Worm (Caenorhabditis elegans): Measurements from ENCODE around the gene pst-2.

- TF ChIP-seq flt-1 (GFP tag; IDR thresholded peaks at IDR 0.05) (no peak), ama-1 (optimal IDR thresholded peaks at IDR 0.05) (no peak), hnd-1 (tag; optimal IDR thresholded peaks at IDR 0.05) (no peak), tbx-11 (GFP tag; IDR thresholded peaks at IDR 0.05) (no peak), hmg-4 (GFP tag; optimal IDR thresholded peaks at IDR 0.05) (no peak), ceh-13 (GFP tag; optimal IDR thresholded peaks at IDR 0.05) (no peak), aly-1 (tag; optimal IDR thresholded peaks at IDR 0.05) (no peak), tbx-37 (GFP tag; conservative IDR thresholded peaks at IDR 0.05) (no peak)
Observed at ce11 chrIII:5727827-5728226, 47.6 kb downstream of the pst-2 start, which contains the start of gene egg-1.

Data from whole organism, early embryonic.